Worm (Caenorhabditis elegans): ENCODE data around the gene acbp-7.
A peak's percentile ranks its signal among the peaks of the same experiment; 100 is the strongest.

Gene acbp-7

ce11 chrIII:4870478-4870877 is 32.9 kb downstream of the acbp-7 start, which contains the start of gene gipc-1 (continued):
- no peak for TF ChIP-seq snpc-1.1 (tag; optimal IDR thresholded peaks at IDR 0.05; ENCODE audit: insufficient read depth)
- TF ChIP-seq ztf-6 (GFP tag; IDR thresholded peaks at IDR 0.05): no peak
- no peak for TF ChIP-seq nhr-27 (tag; optimal IDR thresholded peaks at IDR 0.05)

- TF ChIP-seq gei-17 (GFP tag; optimal IDR thresholded peaks at IDR 0.05) (no peak), rec-8 (tag; optimal IDR thresholded peaks at IDR 0.05) (no peak), madf-6 (GFP tag; IDR thresholded peaks at IDR 0.05) (no peak), hsf-1 (GFP tag; IDR thresholded peaks at IDR 0.05) (no peak), T07F8.4 (tag; optimal IDR thresholded peaks at IDR 0.05) (no peak), nhr-120 (GFP tag; IDR thresholded peaks at IDR 0.05) (no peak), F37B4.10 (GFP tag; IDR thresholded peaks at IDR 0.05) (no peak), madf-8 (GFP tag; conservative IDR thresholded peaks at IDR 0.05) (no peak), ceh-27 (GFP tag; optimal IDR thresholded peaks at IDR 0.05) (no peak), athp-1 (tag; optimal IDR thresholded peaks at IDR 0.05) (no peak), Y53G8AR.9 (GFP tag; conservative IDR thresholded peaks at IDR 0.05) (no peak), ccch-3 (GFP tag; optimal IDR thresholded peaks at IDR 0.05) (no peak), Y53F4B.3 (GFP tag; IDR thresholded peaks at IDR 0.05) (no peak), lin-26 (GFP tag; IDR thresholded peaks at IDR 0.05) (no peak), ZK185.1 (tag; optimal IDR thresholded peaks at IDR 0.05; ENCODE audit: poor library complexity, severe bottlenecking) (no peak), sdz-38 (tag; optimal IDR thresholded peaks at IDR 0.05) (no peak), F49E8.2 (tag; optimal IDR thresholded peaks at IDR 0.05; ENCODE audit: insufficient read depth) (no peak), ceh-58 (GFP tag; IDR thresholded peaks at IDR 0.05) (no peak), bed-1 (GFP tag; IDR thresholded peaks at IDR 0.05) (no peak)
These were observed 35.9 kb downstream of the acbp-7 start for ce11 chrIII:4873395-4873794.

- no peak for TF ChIP-seq zim-3 (tag; optimal IDR thresholded peaks at IDR 0.05)
- no peak for TF ChIP-seq nhr-90 (tag; optimal IDR thresholded peaks at IDR 0.05)
- no peak for TF ChIP-seq madf-6 (GFP tag; IDR thresholded peaks at IDR 0.05)
- TF ChIP-seq F57C9.4 (tag; optimal IDR thresholded peaks at IDR 0.05): no peak
- TF ChIP-seq hmg-1.2 (GFP tag; IDR thresholded peaks at IDR 0.05): no peak
- no peak for TF ChIP-seq cebp-2 (GFP tag; IDR thresholded peaks at IDR 0.05)
- no peak for TF ChIP-seq aptf-3 (GFP tag; IDR thresholded peaks at IDR 0.05)
- no peak for TF ChIP-seq let-607 (tag; optimal IDR thresholded peaks at IDR 0.05)
- TF ChIP-seq dpff-1 (tag; optimal IDR thresholded peaks at IDR 0.05): no peak
- TF ChIP-seq ets-4 (GFP tag; optimal IDR thresholded peaks at IDR 0.05): no peak
- no peak for TF ChIP-seq F52B5.7 (tag; optimal IDR thresholded peaks at IDR 0.05)
- no peak for TF ChIP-seq madf-10 (tag; optimal IDR thresholded peaks at IDR 0.05)
These were observed 37.1 kb downstream of the acbp-7 start, which contains the start of gene C35D10.12 for ce11 chrIII:4874671-4875070. C35D10.12 (minus strand) TSS chrIII:4874771.

ce11 chrIII:4875663-4876062 is 38.1 kb downstream of the acbp-7 start:
- TF ChIP-seq lin-35 (GFP tag; optimal IDR thresholded peaks at IDR 0.05) (peak in 1 of 3 experiments; percentile 61), K11D2.4 (GFP tag; IDR thresholded peaks at IDR 0.05) (no peak)
